Fruit fly (Drosophila melanogaster) whole organism, wandering third instar larva: ENCODE results near the gene CG13315.

Source experiments
- Abd-B ChIP-seq: fragments of >200 bp; optimal IDR thresholded peaks from 2 replicates; lab custom pipeline; 2017; ENCODE audit warnings: missing biosample characterization, missing genetic modification characterization
- CG32264 ChIP-seq: fragments of 200-800 bp; sonication (Bioruptor generic); optimal IDR thresholded peaks from 2 replicates; lab custom pipeline; 2016; ENCODE audit warnings: missing biosample characterization, missing genetic modification characterization
- CG9705 ChIP-seq: fragments of 200-800 bp; sonication (Bioruptor generic); optimal IDR thresholded peaks from 2 replicates; lab custom pipeline; 2018; ENCODE audit warnings: missing biosample characterization, mild to moderate bottlenecking, missing genetic modification characterization
- CrebA ChIP-seq: fragments of 200-800 bp; sonication (Bioruptor generic); optimal IDR thresholded peaks from 2 replicates; lab custom pipeline; 2016; ENCODE audit warnings: missing biosample characterization, mild to moderate bottlenecking, missing genetic modification characterization, borderline replicate concordance
- Dfd ChIP-seq: fragments of >200 bp; optimal IDR thresholded peaks from 2 replicates; lab custom pipeline; 2017; ENCODE audit warnings: missing biosample characterization, missing genetic modification characterization
- Dif ChIP-seq: fragments of 200-275, 200-300 bp; sonication (Bioruptor generic); optimal IDR thresholded peaks from 2 replicates; lab custom pipeline; 2018; ENCODE audit warnings: missing biosample characterization, missing genetic modification characterization; ENCODE audit not compliant: partially characterized antibody
- GATAd ChIP-seq: sonication (Bioruptor generic); optimal IDR thresholded peaks from 2 replicates; lab custom pipeline; 2016; ENCODE audit warnings: missing biosample characterization, missing genetic modification characterization
- HLH106 ChIP-seq: fragments of 200-800 bp; optimal IDR thresholded peaks from 3 replicates; lab custom pipeline; 2019; ENCODE audit warnings: missing biosample characterization, mild to moderate bottlenecking, missing genetic modification characterization, moderate library complexity
- Hr78 ChIP-seq: fragments of >200 bp; optimal IDR thresholded peaks from 2 replicates; lab custom pipeline; 2017; ENCODE audit warnings: missing biosample characterization, missing genetic modification characterization
- Hr83 ChIP-seq: fragments of 200-300 bp; sonication (Bioruptor generic); optimal IDR thresholded peaks from 2 replicates; lab custom pipeline; 2016; ENCODE audit warnings: missing biosample characterization, mild to moderate bottlenecking, missing genetic modification characterization, moderate library complexity; ENCODE audit not compliant: poor library complexity, severe bottlenecking
- Jra ChIP-seq: sonication (Bioruptor generic); optimal IDR thresholded peaks from 2 replicates; lab custom pipeline; 2016; ENCODE audit warnings: missing biosample characterization, missing genetic modification characterization
- Myc ChIP-seq: fragments of >200 bp; optimal IDR thresholded peaks from 2 replicates; lab custom pipeline; 2017
- Rel ChIP-seq, 2 experiments: fragments of 200-800 bp; sonication (Bioruptor generic) in 1 of 2; optimal IDR thresholded peaks; 2 replicates in 1 of 2; 3 replicates in 1 of 2; lab custom pipeline; 2016 to 2019; ENCODE audit warnings: mild to moderate bottlenecking in 2 of 2, missing biosample characterization in 2 of 2, missing genetic modification characterization in 2 of 2, moderate library complexity in 1 of 2
- Vsx2 ChIP-seq: fragments of 200-300, 225-300 bp; sonication (Bioruptor generic); optimal IDR thresholded peaks from 2 replicates; lab custom pipeline; 2018; ENCODE audit warnings: missing biosample characterization, missing genetic modification characterization; ENCODE audit not compliant: partially characterized antibody
- dl ChIP-seq, 2 experiments: fragments of 175-275, 200-275 bp in 1 of 2; fragments of 200-275 bp in 1 of 2; sonication (Bioruptor generic); optimal IDR thresholded peaks; lab custom pipeline; 2018; ENCODE audit warnings: mild to moderate bottlenecking in 2 of 2, missing biosample characterization in 2 of 2, missing genetic modification characterization in 2 of 2, moderate library complexity in 2 of 2; ENCODE audit not compliant: partially characterized antibody in 2 of 2, insufficient read depth in 1 of 2
- dmrt93B ChIP-seq: fragments of 200-800 bp; sonication (Bioruptor generic); optimal IDR thresholded peaks from 2 replicates; lab custom pipeline; 2018; ENCODE audit warnings: missing biosample characterization, mild to moderate bottlenecking, missing genetic modification characterization
- ey ChIP-seq: fragments of 200-800 bp; sonication (Bioruptor generic); optimal IDR thresholded peaks from 2 replicates; lab custom pipeline; 2016; ENCODE audit warnings: missing biosample characterization, missing genetic modification characterization
- foxo ChIP-seq, 2 experiments: fragments of 200-800 bp; sonication (Bioruptor generic); optimal IDR thresholded peaks; 2 replicates in 1 of 2; 3 replicates in 1 of 2; lab custom pipeline; 2016 to 2017; ENCODE audit warnings: missing biosample characterization in 2 of 2, missing genetic modification characterization in 2 of 2
- h ChIP-seq: fragments of 200-800 bp; sonication (Bioruptor generic); optimal IDR thresholded peaks from 3 replicates; lab custom pipeline; 2016; ENCODE audit warnings: missing biosample characterization, mild to moderate bottlenecking, missing genetic modification characterization
- jim ChIP-seq: fragments of 175-275, 200-325 bp; sonication (Bioruptor generic); optimal IDR thresholded peaks from 2 replicates; lab custom pipeline; 2016; ENCODE audit warnings: missing biosample characterization, mild to moderate bottlenecking, missing genetic modification characterization
- pan ChIP-seq: fragments of >200 bp; optimal IDR thresholded peaks from 2 replicates; lab custom pipeline; 2017
- rgr ChIP-seq: fragments of 200-800 bp; sonication (Bioruptor generic); optimal IDR thresholded peaks from 3 replicates; lab custom pipeline; 2016; ENCODE audit warnings: missing biosample characterization, mild to moderate bottlenecking, missing genetic modification characterization
- sage ChIP-seq: fragments of 200-800 bp; sonication (Bioruptor generic); optimal IDR thresholded peaks from 2 replicates; lab custom pipeline; 2016; ENCODE audit warnings: missing biosample characterization, mild to moderate bottlenecking, missing genetic modification characterization
- sv ChIP-seq: fragments of 200-800 bp; sonication (Bioruptor generic); optimal IDR thresholded peaks from 3 replicates; lab custom pipeline; 2016; ENCODE audit warnings: missing biosample characterization, missing genetic modification characterization
- tai ChIP-seq: sonication (Bioruptor generic); optimal IDR thresholded peaks from 2 replicates; lab custom pipeline; 2016; ENCODE audit warnings: missing biosample characterization, missing genetic modification characterization
- usp ChIP-seq: fragments of >200 bp; optimal IDR thresholded peaks from 2 replicates; lab custom pipeline; 2017; ENCODE audit warnings: missing biosample characterization, missing genetic modification characterization

Gene CG13315

DNA sequence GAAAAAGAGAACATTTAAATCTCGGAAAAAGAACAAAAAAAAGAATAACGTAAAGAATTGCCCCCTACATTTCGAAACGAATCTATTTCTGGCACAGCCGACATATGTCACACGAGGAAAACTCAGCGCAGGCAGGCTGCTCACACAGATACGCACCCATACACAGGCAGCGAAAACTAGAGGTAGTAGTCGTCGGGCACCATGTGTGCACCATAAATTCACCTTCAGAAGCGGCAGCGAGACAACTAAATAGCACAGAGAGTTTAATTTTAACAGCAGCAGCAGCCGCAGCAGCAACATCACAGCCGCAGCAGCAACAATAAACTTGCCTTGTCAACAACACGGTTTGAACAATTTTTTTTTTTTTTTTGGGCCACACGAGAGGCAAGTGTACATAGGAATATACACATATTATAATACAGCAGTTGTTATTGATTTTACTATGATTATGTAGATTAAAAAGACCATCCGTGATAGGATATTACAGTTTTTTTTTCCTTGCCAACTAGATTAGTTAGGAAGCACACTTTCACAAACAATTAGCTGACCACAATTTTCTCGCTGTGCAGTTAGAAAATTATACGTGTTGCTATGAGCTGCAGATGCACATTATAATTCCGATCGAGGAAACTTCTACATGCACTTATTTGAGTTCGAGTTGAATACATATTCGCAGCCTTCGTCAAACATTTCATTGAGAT, 17.1 kb downstream of the CG13315 start:
- no peak for TF ChIP-seq Abd-B
- peak; percentile 87 for TF ChIP-seq Dfd

DNA sequence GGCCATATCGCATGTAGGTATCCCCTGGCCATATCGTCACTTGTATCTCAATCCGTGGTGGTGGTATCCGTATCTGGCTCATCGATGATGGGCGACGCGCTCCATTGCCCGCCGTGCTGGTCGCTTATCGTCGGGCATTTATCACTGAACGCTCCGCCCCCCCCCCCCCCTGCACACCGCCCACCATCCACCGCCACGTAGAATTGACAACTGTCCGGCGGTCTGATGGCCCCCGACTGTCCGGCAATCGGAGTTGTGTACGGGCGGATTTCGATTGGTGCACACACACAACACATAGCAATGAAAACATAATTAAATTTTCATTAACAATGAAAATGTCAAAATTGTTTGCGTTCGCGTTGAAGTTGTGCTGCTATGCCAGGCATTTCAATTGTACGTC, 17.7 kb downstream of the CG13315 start:
- peak; percentile 80 for TF ChIP-seq Dfd
- TF ChIP-seq dmrt93B (GFP tag; lab: Kevin White, UChicago) = no peak
- no peak for TF ChIP-seq CrebA (GFP tag; lab: Kevin White, UChicago)
- no peak for TF ChIP-seq usp (GFP tag; lab: Kevin White, UChicago)
- no peak for TF ChIP-seq Hr78
- TF ChIP-seq CG32264 (GFP tag; lab: Kevin White, UChicago) = no peak
- TF ChIP-seq CG9705 = no peak
- no peak for TF ChIP-seq rgr
- TF ChIP-seq Rel (GFP tag; optimal IDR thresholded peaks at IDR 0.05; lab: Kevin White, UChicago) = no peak
- no peak for TF ChIP-seq Rel (tag; optimal IDR thresholded peaks at IDR 0.05; lab: Kevin White, UChicago)
- TF ChIP-seq, all 38 proteins: peak for 1

DNA sequence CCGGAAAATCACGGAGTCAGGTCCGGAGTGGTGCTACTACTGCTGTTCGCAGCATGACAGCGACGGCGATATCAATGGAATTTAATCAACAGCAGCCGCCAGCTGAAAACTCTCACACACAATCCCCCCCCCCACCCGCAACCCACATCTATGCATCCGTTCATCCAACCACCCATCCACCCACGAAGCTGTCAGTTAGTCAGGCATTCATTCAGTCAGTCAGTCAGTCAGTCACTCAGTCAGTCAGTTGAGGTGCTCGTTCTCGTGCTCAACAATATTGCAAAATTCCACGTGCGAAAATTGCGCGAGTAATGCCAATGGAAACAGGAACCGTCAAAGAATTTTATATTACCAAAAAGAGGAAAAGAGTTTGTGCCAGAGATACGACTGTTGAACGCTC, 19.0 kb downstream of the CG13315 start:
- TF ChIP-seq sage (GFP tag; lab: Kevin White, UChicago) (no peak), Dfd (peak; percentile 1)

DNA sequence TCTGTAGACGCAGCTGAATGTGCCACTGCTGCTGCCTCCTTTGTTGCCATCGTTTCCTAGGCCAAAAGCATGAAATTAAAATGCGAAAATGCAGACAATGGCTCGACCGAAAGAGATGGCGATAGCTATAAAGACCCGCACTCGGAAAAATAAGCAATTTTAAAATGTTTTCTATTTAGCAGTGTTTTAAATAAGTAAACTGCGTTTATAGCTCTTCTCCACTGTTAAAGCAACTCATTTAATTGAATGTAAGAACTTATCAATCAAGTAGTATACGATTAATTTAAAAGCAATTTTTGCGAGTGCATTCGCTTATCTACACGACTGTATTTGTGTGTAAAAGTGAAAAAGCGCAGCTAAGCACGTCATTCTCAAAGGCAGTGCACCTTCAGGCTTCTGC, 22.9 kb downstream of the CG13315 start:
- TF ChIP-seq HLH106 (tag; lab: Kevin White, UChicago) (peak; percentile 3), dl (GFP tag; optimal IDR thresholded peaks at IDR 0.05; lab: Kevin White, UChicago; ENCODE audit: insufficient read depth in 1 of 2, partially characterized antibody in 2 of 2) (no peak), foxo (GFP tag; optimal IDR thresholded peaks at IDR 0.05; lab: Kevin White, UChicago) (peak in 1 of 2 experiments; percentile 16), pan (lab: Kevin White, UChicago) (no peak)
- TF ChIP-seq, all 38 proteins: peak for 2

DNA sequence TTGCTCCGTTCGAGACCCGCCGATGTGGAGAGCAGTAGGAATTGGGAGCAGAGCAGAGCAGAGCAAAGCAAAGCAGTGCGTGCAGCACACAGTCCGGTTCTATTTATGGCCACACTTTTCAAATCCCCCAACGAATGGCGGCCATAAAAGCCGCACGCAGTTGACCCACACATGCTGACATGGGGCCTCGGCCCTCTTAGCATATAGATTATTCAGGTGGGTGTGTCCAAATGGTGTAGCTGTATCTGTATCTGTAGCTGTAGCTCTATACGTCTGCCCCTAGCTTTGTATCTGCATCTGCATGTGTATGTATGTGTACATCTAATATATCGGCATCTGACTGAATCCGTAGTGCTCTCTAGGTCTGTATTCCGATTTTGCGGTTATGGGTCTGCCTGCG, 24.6 kb downstream of the CG13315 start:
- TF ChIP-seq Jra = no peak
- TF ChIP-seq ey (GFP tag; lab: Kevin White, UChicago) = no peak
- TF ChIP-seq Dif (GFP tag; lab: Kevin White, UChicago) = no peak
- TF ChIP-seq sage (GFP tag; lab: Kevin White, UChicago) = no peak
- no peak for TF ChIP-seq usp (GFP tag; lab: Kevin White, UChicago)
- no peak for TF ChIP-seq h
- no peak for TF ChIP-seq dl (GFP tag; optimal IDR thresholded peaks at IDR 0.05; lab: Kevin White, UChicago; ENCODE audit: insufficient read depth in 1 of 2, partially characterized antibody in 2 of 2)
- no peak for TF ChIP-seq sv (GFP tag; lab: Kevin White, UChicago)
- no peak for TF ChIP-seq GATAd
- TF ChIP-seq dmrt93B (GFP tag; lab: Kevin White, UChicago) = no peak
- no peak for TF ChIP-seq jim (GFP tag; lab: Kevin White, UChicago)
- no peak for TF ChIP-seq Hr78
- no peak for TF ChIP-seq Abd-B
- no peak for TF ChIP-seq tai (GFP tag; lab: Kevin White, UChicago)

DNA sequence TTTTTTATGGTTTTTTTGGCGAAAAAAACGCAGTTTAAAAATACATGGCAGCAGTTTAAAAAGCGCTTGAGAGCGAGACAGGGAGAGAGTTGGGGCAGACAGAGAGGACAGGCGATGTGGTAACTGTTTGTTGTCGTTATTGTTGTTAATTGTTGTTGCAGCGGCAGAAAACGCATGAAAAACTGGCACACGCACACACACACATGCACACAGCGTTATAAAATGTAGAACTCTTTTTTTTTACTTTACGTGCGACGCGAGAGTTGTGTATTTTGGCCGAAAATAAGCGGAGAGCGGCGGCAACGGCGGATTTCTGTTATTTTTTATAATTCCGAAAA, 28.2 kb downstream of the CG13315 start:
- TF ChIP-seq pan (lab: Kevin White, UChicago) (no peak), Myc (no peak), CG9705 (no peak), Hr83 (GFP tag; lab: Kevin White, UChicago) (no peak), Dfd (peak; percentile 27)

DNA sequence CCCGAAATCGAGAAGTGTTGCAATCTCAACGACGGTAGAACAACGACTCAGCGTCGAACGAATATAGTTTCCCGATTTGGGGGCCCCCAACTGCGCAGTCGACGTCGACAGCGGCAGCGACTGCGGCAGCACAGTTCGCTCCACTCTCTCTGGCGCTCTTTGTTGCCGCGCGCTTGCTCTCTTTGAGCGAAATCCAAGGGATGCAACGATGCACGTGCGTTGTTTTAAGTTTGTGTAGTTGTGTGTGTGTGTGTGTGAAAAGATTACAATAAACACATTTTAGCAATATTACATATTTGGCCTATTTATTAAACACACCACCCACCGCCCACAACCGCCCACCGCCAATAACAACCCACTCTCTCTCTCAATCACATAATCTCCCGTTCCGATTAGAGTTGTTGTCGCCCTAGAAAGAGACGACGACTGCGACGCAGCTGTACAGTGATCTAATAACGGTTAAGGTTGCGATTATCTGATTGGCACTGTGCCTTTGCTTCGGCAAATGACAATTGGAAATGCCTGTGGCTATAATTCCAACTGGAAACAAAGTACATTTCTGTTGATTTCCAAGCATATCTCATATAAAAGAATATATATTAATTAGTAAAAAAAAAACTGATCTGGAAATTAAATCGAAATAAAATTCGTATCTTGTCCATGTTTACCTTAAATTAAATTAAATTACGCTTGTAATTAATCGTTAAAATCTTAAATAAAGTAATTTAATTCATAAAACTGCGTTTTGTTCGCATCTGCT, 28.8 kb downstream of the CG13315 start:
- peak; percentile 62 to 69 for TF ChIP-seq dl (GFP tag; optimal IDR thresholded peaks at IDR 0.05; lab: Kevin White, UChicago; ENCODE audit: insufficient read depth in 1 of 2, partially characterized antibody in 2 of 2)
- peak; percentile 75 for TF ChIP-seq Dif (GFP tag; lab: Kevin White, UChicago)
- no peak for TF ChIP-seq Vsx2 (GFP tag; lab: Kevin White, UChicago)
